Worm (Caenorhabditis elegans): Measurements from ENCODE around the gene nphp-2.

- TF ChIP-seq egl-27 (tag; optimal IDR thresholded peaks at IDR 0.05) (no peak), nhr-76 (tag; optimal IDR thresholded peaks at IDR 0.05) (no peak), zfp-3 (GFP tag; conservative IDR thresholded peaks at IDR 0.05) (no peak), lim-7 (GFP tag; IDR thresholded peaks at IDR 0.05) (no peak), ama-1 (optimal IDR thresholded peaks at IDR 0.05) (no peak)
These were observed 42.4 kb downstream of the nphp-2 start, which contains the start of gene glb-25 for ce11 chrV:1937963-1938362.
